Worm (Caenorhabditis elegans) whole organism, L4/young adult: ENCODE data around the gene ttb-1.

ENCODE experiments used
- W03F9.2 ChIP-seq: fragments of 150-350 bp; optimal IDR thresholded peaks from 2 replicates; lab custom pipeline; 2014; ENCODE audit warnings: missing biosample characterization, missing genetic modification characterization
- dao-5 ChIP-seq: sonication (generic microtip); optimal IDR thresholded peaks from 2 replicates; lab custom pipeline; 2016; ENCODE audit warnings: missing genotype, missing genetic modification characterization, moderate library complexity, missing compliant biosample characterization
- him-1 ChIP-seq: sonication (generic microtip); optimal IDR thresholded peaks from 2 replicates; lab custom pipeline; 2016; ENCODE audit warnings: missing genotype, missing genetic modification reagents, missing genetic modification characterization, missing compliant biosample characterization

Gene ttb-1

ce11 chrV:144794-145193, 11.8 kb upstream of the ttb-1 start, which contains the start of gene srh-82:
TSS of gene srh-82 (plus strand) at chrV:145094.
- TF ChIP-seq dao-5 (tag; lab: Kevin White, UChicago): no peak
- TF ChIP-seq W03F9.2 (tag; lab: Kevin White, UChicago): no peak
- TF ChIP-seq him-1: no peak

DNA sequence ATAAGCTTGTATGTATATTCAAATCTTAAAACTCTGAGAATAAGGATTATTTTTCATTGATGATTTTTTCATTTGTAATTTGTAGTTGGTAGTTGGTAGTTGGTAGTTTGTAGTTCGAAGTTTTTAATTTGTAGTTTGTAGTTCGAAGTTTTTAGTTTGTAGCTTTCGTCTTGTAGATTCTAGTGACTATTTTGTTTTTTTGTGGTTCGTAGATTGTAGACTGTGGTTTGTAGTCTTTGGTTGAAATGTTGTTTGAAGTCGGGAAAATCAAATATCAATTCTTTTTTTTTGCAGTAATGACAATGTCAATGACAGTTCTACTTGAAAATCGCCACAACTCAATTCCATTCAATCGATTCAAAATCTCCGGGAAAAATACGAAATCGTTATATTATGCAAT, 10.9 kb upstream of the ttb-1 start:
- TF ChIP-seq dao-5 (tag; lab: Kevin White, UChicago): no peak

- TF ChIP-seq W03F9.2 (tag; lab: Kevin White, UChicago): no peak
- TF ChIP-seq him-1: no peak
- TF ChIP-seq dao-5 (tag; lab: Kevin White, UChicago): no peak
Measured at ce11 chrV:150059-150458, 6.6 kb upstream of the ttb-1 start.

ce11 chrV:151310-151709, 5.3 kb upstream of the ttb-1 start, which contains the start of gene W03F9.4:
TSS of gene W03F9.4 (minus strand) at chrV:151388.
- TF ChIP-seq him-1 (no peak), dao-5 (tag; lab: Kevin White, UChicago) (no peak), W03F9.2 (tag; lab: Kevin White, UChicago) (no peak)

DNA sequence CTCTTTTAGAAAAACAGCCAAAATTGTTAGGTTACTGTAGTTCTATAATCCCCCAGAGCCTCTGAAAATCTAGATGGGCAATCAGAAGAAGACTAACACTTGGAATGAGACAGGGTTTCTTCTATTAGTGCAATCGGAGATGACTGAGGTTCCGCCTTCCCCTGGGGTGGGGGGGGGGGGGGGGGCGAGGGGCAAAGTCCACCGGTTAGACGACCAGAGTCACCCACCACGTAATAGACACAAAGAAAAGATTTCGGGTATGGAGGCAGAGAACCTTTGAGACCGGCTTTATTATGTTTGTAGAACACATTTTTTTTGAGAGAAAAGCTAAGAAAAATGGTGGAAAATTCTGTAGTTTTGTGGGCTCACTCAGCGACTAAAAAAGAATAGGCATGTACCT, 4.5 kb upstream of the ttb-1 start:
- no peak for TF ChIP-seq him-1
- TF ChIP-seq W03F9.2 (tag; lab: Kevin White, UChicago): no peak
- no peak for TF ChIP-seq dao-5 (tag; lab: Kevin White, UChicago)

DNA sequence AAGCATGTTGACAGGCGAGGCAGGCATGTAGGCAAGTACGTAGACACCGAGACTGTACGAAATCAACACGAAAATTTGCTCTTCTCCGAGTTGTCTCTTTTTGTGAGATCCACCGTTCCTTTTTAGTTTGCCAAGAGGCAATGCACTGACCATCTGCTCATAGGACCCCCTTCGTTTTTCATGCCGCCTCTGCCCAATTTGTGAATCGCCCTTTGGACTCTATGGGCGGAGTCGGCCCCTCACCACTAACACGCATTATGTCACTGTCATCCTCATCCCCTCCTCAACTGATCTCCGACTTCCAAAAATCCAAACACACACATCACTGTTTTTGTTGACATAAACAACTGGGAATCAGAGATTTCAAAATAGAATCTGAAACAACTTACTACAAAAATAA, 2.8 kb upstream of the ttb-1 start:
- TF ChIP-seq him-1: no peak
- no peak for TF ChIP-seq W03F9.2 (tag; lab: Kevin White, UChicago)
- no peak for TF ChIP-seq dao-5 (tag; lab: Kevin White, UChicago)

DNA sequence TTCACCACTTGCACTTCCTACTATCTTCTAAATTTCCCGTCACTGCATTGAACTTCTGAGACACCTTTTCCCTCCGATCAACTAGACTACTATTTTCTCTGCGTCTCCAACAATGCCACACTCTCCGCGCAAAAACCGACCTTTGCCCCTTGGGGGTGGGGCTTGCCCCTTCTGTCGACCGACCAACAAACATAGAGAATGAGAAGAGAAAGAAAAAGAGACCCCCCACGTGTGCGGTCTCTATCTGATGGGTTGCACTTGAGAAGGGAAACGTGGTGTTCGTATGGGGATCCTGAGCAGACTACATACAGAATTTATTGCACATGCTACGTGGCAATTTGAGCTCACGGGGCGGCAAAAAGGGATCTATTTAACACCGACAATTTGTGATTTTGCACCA, 1.4 kb upstream of the ttb-1 start:
- TF ChIP-seq him-1 (no peak), W03F9.2 (tag; lab: Kevin White, UChicago) (no peak), dao-5 (tag; lab: Kevin White, UChicago) (no peak)

ce11 chrV:166687-167086, 10.1 kb downstream of the ttb-1 start, which contains the start of gene Y108G3AL.2:
TSS of gene Y108G3AL.2 (plus strand) at chrV:166987.
- no peak for TF ChIP-seq W03F9.2 (tag; lab: Kevin White, UChicago)
- no peak for TF ChIP-seq him-1
- no peak for TF ChIP-seq dao-5 (tag; lab: Kevin White, UChicago)

DNA sequence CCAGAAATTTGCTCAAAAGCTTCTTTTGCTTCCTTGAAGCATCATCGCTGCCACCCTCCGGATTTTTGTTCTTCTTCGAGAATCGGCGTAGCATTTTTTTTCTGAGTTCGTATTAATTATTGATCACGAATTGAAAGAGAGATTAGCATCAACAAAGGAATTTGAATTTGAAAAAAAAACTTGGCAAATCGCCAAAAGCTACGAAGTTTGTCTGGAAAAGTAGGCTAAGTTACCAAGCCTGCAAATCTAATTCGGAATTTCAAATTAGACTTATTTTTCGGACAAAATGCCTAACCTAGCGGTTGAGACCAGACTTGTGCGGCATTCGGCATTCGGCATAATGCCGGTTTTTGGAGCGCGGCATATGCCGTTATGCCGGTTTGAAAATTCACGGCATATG, 15.5 kb downstream of the ttb-1 start, which contains the start of gene cfap-36:
TSS of gene cfap-36 (minus strand) at position 101 of the 400 bp plus-strand sequence.
- TF ChIP-seq dao-5 (tag; lab: Kevin White, UChicago): no peak
- TF ChIP-seq W03F9.2 (tag; lab: Kevin White, UChicago): no peak
- TF ChIP-seq him-1: no peak

- TF ChIP-seq him-1: no peak
- no peak for TF ChIP-seq dao-5 (tag; lab: Kevin White, UChicago)
- no peak for TF ChIP-seq W03F9.2 (tag; lab: Kevin White, UChicago)
Measured at ce11 chrV:173437-173836, 16.8 kb downstream of the ttb-1 start.

ce11 chrV:174520-174919, 17.9 kb downstream of the ttb-1 start:
- no peak for TF ChIP-seq W03F9.2 (tag; lab: Kevin White, UChicago)
- TF ChIP-seq dao-5 (tag; lab: Kevin White, UChicago): no peak
- no peak for TF ChIP-seq him-1

DNA sequence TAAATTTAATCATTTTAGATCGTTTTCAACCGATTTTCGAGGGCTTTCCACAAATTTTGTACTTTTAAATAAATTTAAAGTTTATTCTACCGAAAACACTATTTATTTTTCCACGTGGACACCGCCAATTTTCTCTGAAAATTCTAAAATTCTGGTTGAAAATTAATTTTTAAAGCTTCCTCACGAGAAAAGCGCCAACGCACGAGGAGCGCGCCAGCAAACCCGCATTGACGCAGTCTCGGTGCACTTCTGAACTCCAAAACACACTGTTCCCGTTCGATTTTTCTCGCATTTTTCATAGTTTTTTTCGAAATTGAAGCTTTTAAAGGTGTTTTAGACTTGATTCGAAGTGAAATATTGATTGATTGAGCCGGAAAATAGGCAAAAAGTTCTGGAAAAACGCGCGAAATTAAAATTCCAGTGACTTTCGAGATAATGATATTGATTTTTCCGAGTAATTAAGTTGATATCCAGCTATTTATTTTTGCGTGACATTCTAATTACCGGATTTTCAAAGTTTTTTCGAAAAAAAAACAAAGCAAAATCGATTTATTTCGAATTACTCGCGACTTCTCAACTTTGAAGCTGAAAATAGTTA, 20.4 kb downstream of the ttb-1 start, which contains the start of gene cul-3:
TSS of gene cul-3 (plus strand) at position 548 of the 598 bp plus-strand sequence.
- TF ChIP-seq W03F9.2 (tag; lab: Kevin White, UChicago): peak; percentile 8
- no peak for TF ChIP-seq dao-5 (tag; lab: Kevin White, UChicago)

- TF ChIP-seq dao-5 (tag; lab: Kevin White, UChicago): no peak
- TF ChIP-seq him-1: no peak
- no peak for TF ChIP-seq W03F9.2 (tag; lab: Kevin White, UChicago)
Measured at ce11 chrV:185124-185523, 28.5 kb downstream of the ttb-1 start.

ce11 chrV:185694-186217, 29.1 kb downstream of the ttb-1 start, which contains the start of gene arid-1:
TSS of gene arid-1 (plus strand) at chrV:186167.
- no peak for TF ChIP-seq him-1
- no peak for TF ChIP-seq dao-5 (tag; lab: Kevin White, UChicago)
- peak; percentile 31 for TF ChIP-seq W03F9.2 (tag; lab: Kevin White, UChicago)

ce11 chrV:189436-189835, 32.8 kb downstream of the ttb-1 start:
- TF ChIP-seq him-1: no peak
- TF ChIP-seq W03F9.2 (tag; lab: Kevin White, UChicago): no peak
- no peak for TF ChIP-seq dao-5 (tag; lab: Kevin White, UChicago)
